Fruit fly (Drosophila melanogaster): ENCODE measurements around the gene CG9449.

DNA sequence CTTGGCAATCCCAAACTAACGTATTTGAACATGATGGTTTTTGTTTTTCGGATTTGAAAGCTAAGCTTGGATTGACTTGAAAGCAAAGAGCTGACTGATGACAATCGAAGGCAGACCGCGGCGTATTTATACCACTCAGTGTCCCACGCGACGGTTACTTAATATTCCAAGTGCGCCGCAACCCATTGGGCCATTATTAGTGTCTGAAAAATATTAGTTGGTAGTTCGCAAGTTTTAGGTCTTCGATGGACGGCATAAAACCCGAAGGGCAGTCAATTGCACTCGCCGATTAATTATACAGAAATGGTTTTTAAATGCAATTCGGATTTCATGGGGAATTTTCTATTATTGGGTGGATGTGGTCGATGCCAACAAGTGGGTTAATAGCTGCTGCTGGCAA is 32.9 kb downstream of the CG9449 start, which contains the start of gene CG14095:
- TF ChIP-seq CG9948 (tag; optimal IDR thresholded peaks at IDR 0.05) (no peak), CG8301 (tag; optimal IDR thresholded peaks at IDR 0.05) (no peak), EcR (GFP tag; optimal IDR thresholded peaks at IDR 0.05) (no peak), CG17806 (tag; optimal IDR thresholded peaks at IDR 0.05) (no peak), Ets98B (GFP tag; IDR thresholded peaks at IDR 0.05) (no peak), CG8159 (tag; optimal IDR thresholded peaks at IDR 0.05) (no peak), CG32121 (GFP tag; IDR thresholded peaks at IDR 0.05) (no peak), CG4496 (GFP tag; IDR thresholded peaks at IDR 0.05) (no peak), CG34367 (tag; optimal IDR thresholded peaks at IDR 0.05) (no peak), CG10348 (GFP tag; IDR thresholded peaks at IDR 0.05) (no peak), CG15710 (tag; optimal IDR thresholded peaks at IDR 0.05) (no peak)
